Worm (Caenorhabditis elegans): Measurements from ENCODE around the gene F16F9.3.

F16F9.3 gene

DNA sequence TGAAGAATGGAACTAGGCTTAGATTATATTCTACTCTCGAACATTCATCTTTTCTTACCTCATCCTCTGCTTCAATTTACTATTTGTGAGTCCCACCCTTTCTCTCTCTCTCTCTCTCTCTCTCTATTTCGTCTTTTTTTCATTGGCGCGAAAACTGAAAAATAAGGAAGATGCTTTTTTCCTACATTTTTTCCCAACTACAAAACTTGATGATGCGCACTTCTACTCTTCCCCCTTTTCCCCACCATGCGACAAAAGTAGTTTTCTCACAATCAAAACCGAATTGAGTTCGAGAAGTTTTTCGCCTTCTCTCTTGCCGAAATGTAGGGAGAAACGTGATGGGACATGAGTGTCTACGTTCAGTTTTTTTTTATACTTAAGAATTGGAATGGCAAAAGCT lies 32.5 kb downstream of the F16F9.3 start:
- no peak for TF ChIP-seq blmp-1 (tag; optimal IDR thresholded peaks at IDR 0.05; ENCODE audit: insufficient read depth)
- TF ChIP-seq alr-1 (tag; optimal IDR thresholded peaks at IDR 0.05): no peak
- no peak for TF ChIP-seq peb-1 (tag; optimal IDR thresholded peaks at IDR 0.05)
- TF ChIP-seq nhr-23 (tag; optimal IDR thresholded peaks at IDR 0.05): no peak
- no peak for TF ChIP-seq ceh-82 (tag; optimal IDR thresholded peaks at IDR 0.05)
- TF ChIP-seq lin-13 (GFP tag; optimal IDR thresholded peaks at IDR 0.05): no peak
- TF ChIP-seq C34F6.9 (tag; optimal IDR thresholded peaks at IDR 0.05): peak; percentile 13
- TF ChIP-seq nhr-6 (tag; optimal IDR thresholded peaks at IDR 0.05): no peak
- no peak for TF ChIP-seq ztf-4 (tag; optimal IDR thresholded peaks at IDR 0.05)
- no peak for TF ChIP-seq egl-27 (tag; optimal IDR thresholded peaks at IDR 0.05)
- TF ChIP-seq ceh-16 (tag; optimal IDR thresholded peaks at IDR 0.05): no peak
- no peak for TF ChIP-seq nhr-11 (tag; optimal IDR thresholded peaks at IDR 0.05)
- peak; percentile 65 for TF ChIP-seq unc-55 (GFP tag; optimal IDR thresholded peaks at IDR 0.05)

DNA sequence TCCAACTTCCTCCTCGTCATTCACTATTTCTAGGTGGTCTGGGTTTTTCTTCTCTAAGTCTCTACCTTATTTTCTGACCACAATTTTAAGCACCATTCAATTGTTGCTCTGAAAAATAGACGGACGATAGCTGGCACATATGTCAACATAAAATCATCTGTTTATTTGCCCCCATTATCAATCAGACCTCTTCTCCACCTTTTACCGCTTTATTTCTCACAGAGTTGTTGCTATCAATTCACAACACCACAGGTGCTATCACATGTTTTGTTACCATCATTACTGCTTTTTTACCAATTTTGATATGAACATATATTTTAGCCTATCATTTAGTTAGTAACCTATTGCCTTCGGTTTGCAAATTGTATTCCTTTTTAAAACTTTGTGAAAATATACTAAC lies 35.3 kb downstream of the F16F9.3 start:
- TF ChIP-seq ama-1 (optimal IDR thresholded peaks at IDR 0.05): no peak
- peak; percentile 14 for TF ChIP-seq crh-2 (tag; optimal IDR thresholded peaks at IDR 0.05)
- no peak for TF ChIP-seq peb-1 (tag; optimal IDR thresholded peaks at IDR 0.05)
- TF ChIP-seq unc-55 (GFP tag; optimal IDR thresholded peaks at IDR 0.05): no peak

DNA sequence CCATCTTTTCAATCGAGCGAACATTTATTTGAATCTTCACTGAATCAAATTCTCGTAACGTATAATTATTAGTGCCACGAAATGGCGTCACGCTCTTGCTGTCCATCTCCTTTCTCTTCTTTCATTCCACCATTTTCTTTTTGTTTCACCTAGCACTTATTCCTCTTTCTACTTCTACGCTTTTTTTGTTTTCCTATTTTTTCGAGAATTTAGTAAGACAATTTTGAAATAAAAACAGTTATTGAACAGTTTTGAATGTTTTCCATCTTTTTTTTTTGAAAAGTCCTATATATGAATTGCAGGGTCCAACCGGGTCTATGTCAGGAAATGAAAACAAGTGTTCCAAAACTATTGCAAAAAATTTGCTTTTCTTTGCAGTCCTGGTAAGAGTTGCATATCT lies 37.6 kb downstream of the F16F9.3 start, which contains the start of gene T01B10.5:
T01B10.5 (plus strand) TSS at position 301 of the 400 bp plus-strand sequence.
- no peak for TF ChIP-seq elt-1 (tag; optimal IDR thresholded peaks at IDR 0.05)
- no peak for TF ChIP-seq nhr-77 (tag; optimal IDR thresholded peaks at IDR 0.05)
- TF ChIP-seq zag-1 (tag; optimal IDR thresholded peaks at IDR 0.05): no peak
- TF ChIP-seq lin-11 (tag; optimal IDR thresholded peaks at IDR 0.05): no peak
- TF ChIP-seq nhr-25 (tag; optimal IDR thresholded peaks at IDR 0.05): no peak
- TF ChIP-seq snpc-4 (tag; optimal IDR thresholded peaks at IDR 0.05): no peak
- no peak for TF ChIP-seq elt-3 (tag; optimal IDR thresholded peaks at IDR 0.05)
- no peak for TF ChIP-seq unc-55 (GFP tag; optimal IDR thresholded peaks at IDR 0.05)
- no peak for TF ChIP-seq F13H6.1 (tag; optimal IDR thresholded peaks at IDR 0.05)
- TF ChIP-seq R02D3.7 (tag; optimal IDR thresholded peaks at IDR 0.05): no peak
- TF ChIP-seq nhr-237 (tag; optimal IDR thresholded peaks at IDR 0.05): no peak
- no peak for TF ChIP-seq nhr-12 (tag; optimal IDR thresholded peaks at IDR 0.05)
- TF ChIP-seq nhr-11 (tag; optimal IDR thresholded peaks at IDR 0.05): no peak
- no peak for TF ChIP-seq alr-1 (tag; optimal IDR thresholded peaks at IDR 0.05)
- TF ChIP-seq ztf-4 (tag; optimal IDR thresholded peaks at IDR 0.05): no peak
- no peak for TF ChIP-seq dmd-4 (tag; optimal IDR thresholded peaks at IDR 0.05)
- no peak for TF ChIP-seq peb-1 (tag; optimal IDR thresholded peaks at IDR 0.05)
- TF ChIP-seq ama-1 (optimal IDR thresholded peaks at IDR 0.05): no peak

DNA sequence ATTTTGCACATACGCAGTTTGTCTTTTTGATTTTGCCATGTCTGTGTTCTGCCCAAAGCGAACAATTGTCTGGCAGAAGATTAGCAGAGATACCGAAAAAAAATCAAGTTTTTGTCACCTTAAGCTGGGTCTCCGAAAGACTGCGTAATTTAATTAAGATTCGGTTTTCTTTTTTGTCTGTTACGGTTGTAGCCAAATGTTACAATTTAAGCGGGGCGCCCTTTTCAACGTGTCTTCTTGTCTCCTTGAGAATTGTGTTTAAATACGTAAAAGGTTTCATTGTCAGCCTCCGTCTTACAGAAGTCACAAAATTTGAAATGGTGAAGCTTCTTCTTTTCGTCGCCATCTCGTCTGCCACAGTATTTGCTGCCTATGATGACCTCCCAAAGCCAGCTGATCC lies 42.3 kb downstream of the F16F9.3 start, which contains the start of gene grd-14:
grd-14 (plus strand) TSS at position 301 of the 400 bp plus-strand sequence.
- TF ChIP-seq nhr-23 (tag; optimal IDR thresholded peaks at IDR 0.05) (no peak), nhr-25 (tag; optimal IDR thresholded peaks at IDR 0.05) (peak; percentile 32), nhr-12 (tag; optimal IDR thresholded peaks at IDR 0.05) (no peak)

DNA sequence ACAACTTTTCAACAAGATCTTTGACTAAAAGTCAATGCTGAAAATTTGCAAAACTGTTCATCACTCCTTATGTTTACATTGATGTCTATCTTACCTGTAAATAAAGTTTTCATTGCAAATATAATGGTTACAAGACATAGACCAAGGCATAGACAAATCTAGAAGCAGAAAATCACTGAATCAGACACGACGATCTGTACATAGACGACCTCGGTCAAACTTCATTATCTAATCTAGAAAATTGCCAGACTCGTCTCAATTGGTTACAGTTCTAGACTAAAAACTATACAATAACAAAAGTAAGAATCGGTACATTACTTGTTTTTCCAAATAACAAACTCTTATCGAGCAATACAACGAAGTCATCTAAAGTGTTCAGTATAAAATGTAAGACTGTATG lies 43.5 kb downstream of the F16F9.3 start, which contains the start of gene grd-4:
grd-4 (plus strand) TSS at position 301 of the 400 bp plus-strand sequence.
- TF ChIP-seq blmp-1 (tag; optimal IDR thresholded peaks at IDR 0.05; ENCODE audit: insufficient read depth) (no peak), snpc-4 (tag; optimal IDR thresholded peaks at IDR 0.05) (no peak), unc-55 (GFP tag; optimal IDR thresholded peaks at IDR 0.05) (no peak), mab-5 (tag; optimal IDR thresholded peaks at IDR 0.05) (no peak), nhr-237 (tag; optimal IDR thresholded peaks at IDR 0.05) (no peak), sma-9 (GFP tag; optimal IDR thresholded peaks at IDR 0.05) (no peak), sma-9 (tag; optimal IDR thresholded peaks at IDR 0.05) (no peak), ztf-11 (tag; optimal IDR thresholded peaks at IDR 0.05) (no peak), lsy-2 (tag; optimal IDR thresholded peaks at IDR 0.05) (no peak), nhr-77 (tag; optimal IDR thresholded peaks at IDR 0.05) (no peak), fos-1 (tag; optimal IDR thresholded peaks at IDR 0.05) (no peak), nhr-23 (tag; optimal IDR thresholded peaks at IDR 0.05) (no peak), C34F6.9 (tag; optimal IDR thresholded peaks at IDR 0.05) (no peak), nhr-6 (tag; optimal IDR thresholded peaks at IDR 0.05) (no peak), sma-3 (GFP tag; optimal IDR thresholded peaks at IDR 0.05) (no peak)

All from whole organism, L2 larva.